Fruit fly (Drosophila melanogaster) whole organism, wandering third instar larva: ENCODE measurements around the gene CG9312.

Experiments
- CG32264 ChIP-seq: fragments of 200-800 bp; sonication (Bioruptor generic); optimal IDR thresholded peaks from 2 replicates; lab custom pipeline; 2016; ENCODE audit warnings: missing biosample characterization, missing genetic modification characterization
- Myc ChIP-seq: fragments of >200 bp; optimal IDR thresholded peaks from 2 replicates; lab custom pipeline; 2017
- OdsH ChIP-seq: fragments of 200-800 bp; sonication (Bioruptor generic); optimal IDR thresholded peaks from 2 replicates; lab custom pipeline; 2016; ENCODE audit warnings: missing biosample characterization, mild to moderate bottlenecking, missing genetic modification characterization
- dmrt93B ChIP-seq: fragments of 200-800 bp; sonication (Bioruptor generic); optimal IDR thresholded peaks from 2 replicates; lab custom pipeline; 2018; ENCODE audit warnings: missing biosample characterization, mild to moderate bottlenecking, missing genetic modification characterization
- h ChIP-seq: fragments of 200-800 bp; sonication (Bioruptor generic); optimal IDR thresholded peaks from 3 replicates; lab custom pipeline; 2016; ENCODE audit warnings: missing biosample characterization, mild to moderate bottlenecking, missing genetic modification characterization
- pan ChIP-seq: fragments of >200 bp; optimal IDR thresholded peaks from 2 replicates; lab custom pipeline; 2017
- psq ChIP-seq: fragments of 200-800 bp; sonication (Bioruptor generic); optimal IDR thresholded peaks from 3 replicates; lab custom pipeline; 2017; ENCODE audit warnings: missing biosample characterization, mild to moderate bottlenecking, missing genetic modification characterization, moderate library complexity

DNA sequence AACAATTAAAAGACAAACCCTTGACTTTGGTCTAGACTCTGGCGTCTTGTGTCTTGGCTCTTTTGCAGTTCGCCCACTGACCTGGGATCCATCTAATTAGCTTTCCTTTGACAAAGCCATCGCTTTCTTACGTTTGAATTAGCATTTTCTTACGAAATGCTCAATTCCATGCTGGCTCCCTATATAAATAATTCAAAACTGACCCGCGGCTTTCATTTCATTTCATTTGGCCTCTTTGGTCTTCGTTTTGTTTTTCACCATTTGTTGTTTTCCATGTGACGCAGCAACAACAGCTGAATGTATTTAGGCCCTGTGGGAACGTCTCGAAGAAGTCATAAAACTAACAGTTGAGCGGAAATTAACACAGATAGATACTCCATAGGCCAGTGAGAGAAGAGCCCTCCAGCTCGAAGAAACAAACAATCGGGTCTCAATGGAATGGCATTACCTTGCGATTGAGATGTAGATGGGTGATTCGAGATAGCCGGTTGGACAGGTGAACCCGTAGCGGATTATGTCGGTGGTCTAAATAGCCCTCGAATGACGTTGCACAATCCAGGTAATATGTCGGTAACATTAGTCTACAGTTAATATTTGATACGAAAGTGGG lies 41.4 kb upstream of the CG9312 start:
- TF ChIP-seq psq (GFP tag; lab: Kevin White, UChicago), result no peak
- TF ChIP-seq Myc (lab: Kevin White, UChicago), result no peak
- no peak for TF ChIP-seq h (GFP tag; lab: Kevin White, UChicago)
- TF ChIP-seq pan (lab: Kevin White, UChicago), result no peak
- no peak for TF ChIP-seq CG32264 (GFP tag; lab: Kevin White, UChicago)
- no peak for TF ChIP-seq OdsH
- no peak for TF ChIP-seq dmrt93B (GFP tag; lab: Kevin White, UChicago)
